Fruit fly (Drosophila melanogaster) whole organism, prepupa: ENCODE data around the gene CG5172.
A peak's percentile ranks its signal among the peaks of the same experiment; 100 is the strongest.

Source experiments
- Blimp-1 ChIP-seq: fragments of 200-800 bp; sonication (Bioruptor generic); optimal IDR thresholded peaks from 3 replicates; lab custom pipeline; 2017; ENCODE audit warnings: missing biosample characterization, missing genetic modification characterization, mild to moderate bottlenecking, moderate library complexity, missing genetic modification reagents
- CG10631 ChIP-seq: fragments of 200-800 bp; sonication (Bioruptor generic); optimal IDR thresholded peaks from 2 replicates; lab custom pipeline; 2016; ENCODE audit warnings: missing biosample characterization, missing genetic modification characterization
- CG11294 ChIP-seq: fragments of 200-800 bp; sonication (Bioruptor generic); IDR thresholded peaks from 2 replicates; pipeline ENCODE4 v1.3.6; 2022; ENCODE audit warnings: missing biosample characterization, missing genetic modification characterization
- CG11762 ChIP-seq: fragments of 200-800 bp; sonication (Bioruptor generic); optimal IDR thresholded peaks from 3 replicates; lab custom pipeline; 2016; ENCODE audit warnings: missing biosample characterization, missing genetic modification characterization; ENCODE audit not compliant: insufficient read depth
- CG11902 ChIP-seq: fragments of 200-800 bp; sonication (Bioruptor generic); optimal IDR thresholded peaks from 3 replicates; lab custom pipeline; 2016; ENCODE audit warnings: missing biosample characterization, missing genetic modification characterization
- CG15336 ChIP-seq: fragments of 200-800 bp; sonication (Bioruptor generic); IDR thresholded peaks from 2 replicates; pipeline ENCODE4 v1.3.6; 2022; ENCODE audit warnings: missing biosample characterization, missing genetic modification characterization
- CG1621 ChIP-seq: fragments of 200-800 bp; sonication (Bioruptor generic); optimal IDR thresholded peaks from 3 replicates; lab custom pipeline; 2018; ENCODE audit warnings: missing biosample characterization, mild to moderate bottlenecking, missing genetic modification characterization
- CG16779 ChIP-seq: fragments of 200-800 bp; sonication (Bioruptor generic); optimal IDR thresholded peaks from 3 replicates; lab custom pipeline; 2017; ENCODE audit warnings: missing biosample characterization, mild to moderate bottlenecking, missing genetic modification characterization
- CG3032 ChIP-seq: fragments of 200-800 bp; optimal IDR thresholded peaks from 2 replicates; lab custom pipeline; 2019; ENCODE audit warnings: missing biosample characterization, mild to moderate bottlenecking, missing genetic modification characterization, moderate library complexity
- CG31627 ChIP-seq: fragments of 200-800 bp; sonication (Bioruptor generic); optimal IDR thresholded peaks from 3 replicates; lab custom pipeline; 2016; ENCODE audit warnings: missing biosample characterization, missing genetic modification characterization
- CG34406 ChIP-seq: fragments of 200-800 bp; sonication (Bioruptor generic); optimal IDR thresholded peaks from 3 replicates; lab custom pipeline; 2016; ENCODE audit warnings: missing biosample characterization, missing genetic modification characterization
- CG3919 ChIP-seq: fragments of 200-800 bp; sonication (Bioruptor generic); optimal IDR thresholded peaks from 3 replicates; lab custom pipeline; 2016; ENCODE audit warnings: missing biosample characterization, missing genetic modification characterization
- CG4318 ChIP-seq: fragments of 200-800 bp; sonication (Bioruptor generic); optimal IDR thresholded peaks from 3 replicates; lab custom pipeline; 2017; ENCODE audit warnings: missing biosample characterization, mild to moderate bottlenecking, missing genetic modification characterization
- CG6163 ChIP-seq: fragments of 200-800 bp; sonication (Bioruptor generic); IDR thresholded peaks from 3 replicates; pipeline ENCODE4 v1.3.6; 2022; ENCODE audit warnings: missing biosample characterization, missing genetic modification characterization
- CG6276 ChIP-seq: fragments of 200-800 bp; sonication (Bioruptor generic); optimal IDR thresholded peaks from 2 replicates; lab custom pipeline; 2017; ENCODE audit warnings: missing biosample characterization, mild to moderate bottlenecking, missing genetic modification characterization
- CG6792 ChIP-seq: fragments of 200-800 bp; sonication (Bioruptor generic); optimal IDR thresholded peaks from 3 replicates; lab custom pipeline; 2016; ENCODE audit warnings: missing biosample characterization, missing genetic modification characterization
- CG6808 ChIP-seq: fragments of 200-800 bp; sonication (Bioruptor generic); optimal IDR thresholded peaks from 3 replicates; lab custom pipeline; 2017; ENCODE audit warnings: missing biosample characterization, missing genetic modification characterization, mild to moderate bottlenecking, moderate library complexity, missing genetic modification reagents
- CG6854 ChIP-seq: fragments of 200-800 bp; sonication (Bioruptor generic); optimal IDR thresholded peaks from 2 replicates; lab custom pipeline; 2017; ENCODE audit warnings: missing biosample characterization, mild to moderate bottlenecking, missing genetic modification characterization
- CG7368 ChIP-seq: fragments of 200-800 bp; sonication (Bioruptor generic); optimal IDR thresholded peaks from 3 replicates; lab custom pipeline; 2016; ENCODE audit warnings: missing biosample characterization, missing genetic modification characterization
- CG8119 ChIP-seq: fragments of 200-800 bp; sonication (Bioruptor generic); IDR thresholded peaks from 3 replicates; pipeline ENCODE4 v1.3.6; 2022; ENCODE audit warnings: missing biosample characterization, missing genetic modification characterization
- CG8319 ChIP-seq: fragments of 200-800 bp; sonication (Bioruptor generic); optimal IDR thresholded peaks from 3 replicates; lab custom pipeline; 2016; ENCODE audit warnings: missing biosample characterization, missing genetic modification characterization
- CG9139 ChIP-seq: fragments of 200-800 bp; sonication (Bioruptor generic); optimal IDR thresholded peaks from 3 replicates; lab custom pipeline; 2017; ENCODE audit warnings: missing biosample characterization, mild to moderate bottlenecking, missing genetic modification characterization
- Eip75B ChIP-seq: fragments of 200-800 bp; sonication (Bioruptor generic); optimal IDR thresholded peaks from 3 replicates; lab custom pipeline; 2016; ENCODE audit warnings: missing biosample characterization, missing genetic modification characterization
- Eip78C ChIP-seq: fragments of 200-800 bp; sonication (Bioruptor generic); peaks from one replicate; lab custom pipeline; 2016; ENCODE audit warnings: missing biosample characterization, missing genetic modification characterization
- Eip93F ChIP-seq: fragments of 200-800 bp; sonication (Bioruptor generic); optimal IDR thresholded peaks from 2 replicates; lab custom pipeline; 2016; ENCODE audit warnings: missing biosample characterization, mild to moderate bottlenecking, missing genetic modification characterization
- Ets96B ChIP-seq: fragments of 200-800 bp; optimal IDR thresholded peaks from 2 replicates; lab custom pipeline; 2019; ENCODE audit warnings: missing biosample characterization, mild to moderate bottlenecking, missing genetic modification characterization, moderate library complexity
- Gug ChIP-seq: fragments of 200-800 bp; sonication (Bioruptor generic); IDR thresholded peaks from 2 replicates; pipeline ENCODE4 v1.3.6; 2022; ENCODE audit warnings: missing biosample characterization, missing genetic modification characterization
- Hr39 ChIP-seq: fragments of 200-800 bp; sonication (Bioruptor generic); optimal IDR thresholded peaks from 2 replicates; lab custom pipeline; 2016; ENCODE audit warnings: missing biosample characterization, missing genetic modification characterization
- Hr4 ChIP-seq: fragments of 200-800 bp; sonication (Bioruptor generic); optimal IDR thresholded peaks from 3 replicates; lab custom pipeline; 2016; ENCODE audit warnings: missing biosample characterization, missing genetic modification characterization
- OdsH ChIP-seq: fragments of 200-800 bp; sonication (Bioruptor generic); optimal IDR thresholded peaks from 3 replicates; lab custom pipeline; 2016; ENCODE audit warnings: missing biosample characterization, missing genetic modification characterization
- Smox ChIP-seq: fragments of 200-800 bp; sonication (Bioruptor generic); optimal IDR thresholded peaks from 3 replicates; lab custom pipeline; 2016; ENCODE audit warnings: missing biosample characterization, missing genetic modification characterization
- Sox14 ChIP-seq: fragments of 200-800 bp; sonication (Bioruptor generic); optimal IDR thresholded peaks from 3 replicates; lab custom pipeline; 2016; ENCODE audit warnings: missing biosample characterization, missing genetic modification characterization
- achi ChIP-seq: fragments of 200-800 bp; sonication (Bioruptor generic); optimal IDR thresholded peaks from 3 replicates; lab custom pipeline; 2016; ENCODE audit warnings: missing biosample characterization, missing genetic modification characterization
- acj6 ChIP-seq: fragments of 200-800 bp; sonication (Bioruptor generic); optimal IDR thresholded peaks from 3 replicates; lab custom pipeline; 2016; ENCODE audit warnings: missing biosample characterization, missing genetic modification characterization
- cyc ChIP-seq: fragments of 200-800 bp; sonication (Bioruptor generic); optimal IDR thresholded peaks from 3 replicates; lab custom pipeline; 2016; ENCODE audit warnings: missing biosample characterization, missing genetic modification characterization
- dac ChIP-seq: fragments of 200-800 bp; sonication (Bioruptor generic); optimal IDR thresholded peaks from 2 replicates; lab custom pipeline; 2017; ENCODE audit warnings: missing biosample characterization, mild to moderate bottlenecking, missing genetic modification characterization
- dsx ChIP-seq: fragments of 200-800 bp; optimal IDR thresholded peaks from 3 replicates; lab custom pipeline; 2019; ENCODE audit warnings: missing biosample characterization, mild to moderate bottlenecking, missing genetic modification characterization, moderate library complexity; ENCODE audit not compliant: poor library complexity, severe bottlenecking
- eg ChIP-seq: fragments of 200-800 bp; sonication (Bioruptor generic); IDR thresholded peaks from 3 replicates; pipeline ENCODE4 v1.3.6; 2022; ENCODE audit warnings: missing biosample characterization, missing genetic modification characterization
- esn ChIP-seq: fragments of 200-800 bp; sonication (Bioruptor generic); optimal IDR thresholded peaks from 2 replicates; lab custom pipeline; 2016; ENCODE audit warnings: missing biosample characterization, mild to moderate bottlenecking, missing genetic modification characterization, moderate library complexity
- fd59A ChIP-seq: fragments of 200-800 bp; sonication (Bioruptor generic); optimal IDR thresholded peaks from 2 replicates; lab custom pipeline; 2017; ENCODE audit warnings: missing biosample characterization, mild to moderate bottlenecking, missing genetic modification characterization, missing genetic modification reagents
- fd85E ChIP-seq: fragments of 200-800 bp; sonication (Bioruptor generic); optimal IDR thresholded peaks from 3 replicates; lab custom pipeline; 2016; ENCODE audit warnings: missing biosample characterization, missing genetic modification characterization
- fkh ChIP-seq: fragments of 200-800 bp; sonication (Bioruptor generic); optimal IDR thresholded peaks from 3 replicates; lab custom pipeline; 2017; ENCODE audit warnings: missing biosample characterization, mild to moderate bottlenecking, missing genetic modification characterization, moderate library complexity
- lz ChIP-seq: fragments of 200-800 bp; sonication (Bioruptor generic); optimal IDR thresholded peaks from 3 replicates; lab custom pipeline; 2016; ENCODE audit warnings: missing biosample characterization, missing genetic modification characterization
- net ChIP-seq: fragments of 200-800 bp; sonication (Bioruptor generic); optimal IDR thresholded peaks from 3 replicates; lab custom pipeline; 2016; ENCODE audit warnings: missing biosample characterization, missing genetic modification characterization
- pdm3 ChIP-seq: fragments of 200-800 bp; sonication (Bioruptor generic); optimal IDR thresholded peaks from 3 replicates; lab custom pipeline; 2016; ENCODE audit warnings: missing biosample characterization, missing genetic modification characterization
- salr ChIP-seq, 2 experiments: fragments of 200-800 bp; sonication (Bioruptor generic); optimal IDR thresholded peaks; 3 replicates each; lab custom pipeline; 2016 to 2018; ENCODE audit warnings: missing biosample characterization in 2 of 2, missing genetic modification characterization in 2 of 2, mild to moderate bottlenecking in 1 of 2
- ss ChIP-seq, 2 experiments: fragments of 200-800 bp; sonication (Bioruptor generic); optimal IDR thresholded peaks; 2 replicates in 1 of 2; 3 replicates in 1 of 2; lab custom pipeline; 2017 to 2018; ENCODE audit warnings: mild to moderate bottlenecking in 2 of 2, missing biosample characterization in 2 of 2, missing genetic modification characterization in 2 of 2, moderate library complexity in 1 of 2
- svp ChIP-seq: fragments of 200-800 bp; sonication (Bioruptor generic); peaks from one replicate; lab custom pipeline; 2016; ENCODE audit warnings: missing biosample characterization, missing genetic modification characterization
- topi ChIP-seq: fragments of 200-800 bp; sonication (Bioruptor generic); optimal IDR thresholded peaks from 3 replicates; lab custom pipeline; 2016; ENCODE audit warnings: missing biosample characterization, missing genetic modification characterization
- vri ChIP-seq: fragments of 200-800 bp; sonication (Bioruptor generic); optimal IDR thresholded peaks from 3 replicates; lab custom pipeline; 2016; ENCODE audit warnings: missing biosample characterization, mild to moderate bottlenecking, missing genetic modification characterization

Gene CG5172

DNA sequence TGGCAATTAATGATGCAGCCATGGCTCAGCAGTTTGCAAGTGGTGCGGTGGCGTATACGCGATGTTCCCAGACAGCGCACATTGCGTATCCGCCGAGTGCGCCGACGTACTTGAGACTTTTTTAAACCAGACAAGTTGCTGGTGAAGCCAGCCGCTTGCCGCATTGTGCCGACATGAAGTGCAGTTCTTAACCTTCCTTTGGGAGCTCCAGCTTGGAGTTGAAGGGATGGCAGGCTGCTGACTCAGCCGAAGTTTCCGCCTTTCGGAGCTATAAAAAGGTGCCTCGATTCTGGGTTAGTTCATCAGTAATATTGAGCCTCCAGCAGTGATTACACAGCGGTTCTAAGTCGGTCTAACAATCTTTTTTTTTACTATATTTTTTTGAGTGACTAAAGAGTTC is at the start of gene CG5172:
TSS of gene CG5172 (plus strand) at position 301 of the 400 bp plus-strand sequence.
- TF ChIP-seq vri (GFP tag; lab: Kevin White, UChicago): no peak
- TF ChIP-seq CG1621 (tag; lab: Kevin White, UChicago): no peak
- no peak for TF ChIP-seq esn (GFP tag; lab: Kevin White, UChicago)
- no peak for TF ChIP-seq CG6854 (GFP tag; lab: Kevin White, UChicago)
- TF ChIP-seq CG6792 (GFP tag; lab: Kevin White, UChicago): no peak
- no peak for TF ChIP-seq dsx (GFP tag; lab: Kevin White, UChicago)

DNA sequence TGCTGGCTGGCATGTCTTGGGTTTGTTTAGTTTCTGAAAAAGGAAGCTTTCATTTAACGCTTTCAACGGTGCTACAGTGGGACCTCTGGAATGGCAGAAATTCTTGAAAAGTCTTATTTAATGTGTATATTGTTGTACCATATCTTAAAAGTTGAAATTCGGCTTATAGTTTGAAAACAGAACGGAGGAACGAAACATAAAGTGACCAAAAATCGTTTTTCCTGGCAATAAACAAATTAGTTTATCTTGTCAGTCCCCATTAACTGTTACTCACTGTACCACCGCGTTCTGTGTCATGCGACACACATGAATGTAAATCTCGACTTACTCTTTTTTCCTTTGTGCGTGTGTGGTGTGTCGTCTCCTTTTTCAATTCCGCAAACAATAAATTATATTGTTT is 49.1 kb upstream of the CG5172 start:
- TF ChIP-seq fkh (no peak), topi (GFP tag; lab: Kevin White, UChicago) (peak; percentile 73), CG9139 (peak; percentile 24), fd85E (GFP tag; lab: Kevin White, UChicago) (no peak), CG3032 (no peak), eg (GFP tag; lab: Robert Waterston, UW) (no peak), CG8119 (GFP tag; lab: Robert Waterston, UW) (no peak), esn (GFP tag; lab: Kevin White, UChicago) (peak; percentile 68), Blimp-1 (GFP tag; lab: Kevin White, UChicago) (peak; percentile 0), OdsH (GFP tag; lab: Kevin White, UChicago) (peak; percentile 17), CG11294 (GFP tag; lab: Robert Waterston, UW) (no peak), CG3919 (GFP tag; lab: Kevin White, UChicago) (peak; percentile 19), Eip78C (GFP tag; lab: Kevin White, UChicago) (peak; percentile 76), achi (GFP tag; lab: Kevin White, UChicago) (peak; percentile 32), lz (GFP tag; lab: Kevin White, UChicago) (peak; percentile 62), Sox14 (GFP tag; lab: Kevin White, UChicago) (peak; percentile 41), CG11762 (GFP tag; lab: Kevin White, UChicago) (no peak), CG10631 (GFP tag; lab: Kevin White, UChicago) (peak; percentile 28), CG6854 (GFP tag; lab: Kevin White, UChicago) (no peak), Hr4 (GFP tag; lab: Kevin White, UChicago) (no peak), Gug (GFP tag; lab: Robert Waterston, UW) (no peak), CG15336 (GFP tag; lab: Robert Waterston, UW) (no peak), ss (GFP tag; optimal IDR thresholded peaks at IDR 0.05; lab: Kevin White, UChicago) (peak in 1 of 2 experiments; percentile 27), CG6163 (GFP tag; lab: Robert Waterston, UW) (peak; percentile 11; the same call in 1 of the 3 replicates), Smox (peak; percentile 64), CG4318 (no peak), salr (GFP tag; optimal IDR thresholded peaks at IDR 0.05; lab: Kevin White, UChicago) (no peak), fd59A (GFP tag; lab: Kevin White, UChicago) (no peak), Ets96B (tag; lab: Kevin White, UChicago) (no peak), CG16779 (no peak), CG8319 (GFP tag; lab: Kevin White, UChicago) (no peak), Hr39 (GFP tag; lab: Kevin White, UChicago) (peak; percentile 75), cyc (GFP tag; lab: Kevin White, UChicago) (peak; percentile 69), CG1621 (tag; lab: Kevin White, UChicago) (no peak), CG34406 (GFP tag; lab: Kevin White, UChicago) (peak; percentile 22), CG11902 (GFP tag; lab: Kevin White, UChicago) (peak; percentile 5), dac (GFP tag; lab: Kevin White, UChicago) (no peak), Eip93F (GFP tag; lab: Kevin White, UChicago) (no peak), CG6808 (GFP tag; lab: Kevin White, UChicago) (peak; percentile 33), CG6792 (GFP tag; lab: Kevin White, UChicago) (peak; percentile 43), CG31627 (GFP tag; lab: Kevin White, UChicago) (peak; percentile 70), net (GFP tag; lab: Kevin White, UChicago) (peak; percentile 11), acj6 (GFP tag; lab: Kevin White, UChicago) (peak; percentile 34), svp (peak; percentile 81), Eip75B (peak; percentile 37), pdm3 (GFP tag; lab: Kevin White, UChicago) (peak; percentile 44), CG6276 (GFP tag; lab: Kevin White, UChicago) (no peak), CG7368 (GFP tag; lab: Kevin White, UChicago) (no peak)
